Worm (Caenorhabditis elegans) whole organism, L1 larva: Measurements from ENCODE around the gene pde-12.

Source experiments
- C16A3.4 ChIP-seq: fragments of 150-350 bp; optimal IDR thresholded peaks from 2 replicates; lab custom pipeline; 2014; ENCODE audit warnings: missing biosample characterization, missing genetic modification characterization
- F16B12.6 ChIP-seq: fragments of 150-350 bp; optimal IDR thresholded peaks from 2 replicates; lab custom pipeline; 2014; ENCODE audit warnings: missing biosample characterization, missing genetic modification characterization
- Y116A8C.19 ChIP-seq: sonication (generic microtip); optimal IDR thresholded peaks from 2 replicates; lab custom pipeline; 2016; ENCODE audit warnings: missing compliant biosample characterization, missing genetic modification characterization, borderline replicate concordance
- aha-1 ChIP-seq: fragments of 150-350 bp; optimal IDR thresholded peaks from 2 replicates; lab custom pipeline; 2014; ENCODE audit warnings: missing biosample characterization, missing genetic modification characterization
- blmp-1 ChIP-seq: fragments of 150-350 bp; optimal IDR thresholded peaks from 2 replicates; lab custom pipeline; 2014; ENCODE audit warnings: missing biosample characterization, missing genetic modification characterization
- ceh-63 ChIP-seq: fragments of 200-800 bp; sonication (Bioruptor generic); optimal IDR thresholded peaks from 2 replicates; lab custom pipeline; 2018; ENCODE audit warnings: mild to moderate bottlenecking, missing genetic modification characterization, missing compliant biosample characterization
- ceh-82 ChIP-seq, 3 experiments: fragments of 150-350 bp in 1 of 3; sonication (generic microtip) in 2 of 3; optimal IDR thresholded peaks; 2 replicates each; lab custom pipeline; 2014 to 2017; ENCODE audit warnings: missing biosample characterization in 3 of 3, missing genetic modification characterization in 3 of 3
- ceh-90 ChIP-seq: sonication (generic microtip); optimal IDR thresholded peaks from 2 replicates; lab custom pipeline; 2016; ENCODE audit warnings: missing genetic modification characterization, missing compliant biosample characterization
- dpl-1 ChIP-seq, 3 experiments: fragments of 150-350 bp in 2 of 3; sonication (generic microtip) in 1 of 3; optimal IDR thresholded peaks; 2 replicates each; lab custom pipeline; 2014 to 2017; ENCODE audit warnings: missing biosample characterization in 3 of 3, missing genetic modification characterization in 3 of 3, missing genetic modification reagents in 3 of 3
- dsc-1 ChIP-seq: sonication (generic microtip); optimal IDR thresholded peaks from 2 replicates; lab custom pipeline; 2016; ENCODE audit warnings: mild to moderate bottlenecking, missing genetic modification characterization, missing compliant biosample characterization
- efl-1 ChIP-seq, 4 experiments: fragments of 150-350 bp; optimal IDR thresholded peaks in 3 of 4; peaks in 1 of 4; 1 replicate in 1 of 4; 2 replicates in 3 of 4; lab custom pipeline; 2014; ENCODE audit warnings: missing biosample characterization in 2 of 4, missing genetic modification characterization in 2 of 4, missing genetic modification reagents in 2 of 4
- efl-3 ChIP-seq: fragments of 200-800 bp; sonication (Bioruptor generic); optimal IDR thresholded peaks from 2 replicates; lab custom pipeline; 2018; ENCODE audit warnings: mild to moderate bottlenecking, missing genetic modification characterization, missing compliant biosample characterization
- egl-13 ChIP-seq: sonication (generic microtip); optimal IDR thresholded peaks from 2 replicates; lab custom pipeline; 2016; ENCODE audit warnings: missing genotype, missing genetic modification reagents, missing genetic modification characterization, missing compliant biosample characterization
- elt-2 ChIP-seq: sonication (generic microtip); optimal IDR thresholded peaks from 2 replicates; lab custom pipeline; 2016; ENCODE audit warnings: missing genetic modification characterization, mild to moderate bottlenecking, inconsistent platforms, missing compliant biosample characterization, missing genetic modification reagents
- elt-3 ChIP-seq, 6 experiments: fragments of 150-350 bp in 1 of 6; sonication (generic microtip); optimal IDR thresholded peaks; 2 replicates each; lab custom pipeline; 2017 to 2018; ENCODE audit warnings: missing biosample characterization in 6 of 6, missing genetic modification characterization in 6 of 6, inconsistent platforms in 1 of 6
- ets-5 ChIP-seq: fragments of 200-800 bp; sonication (Bioruptor generic); IDR thresholded peaks from 2 replicates; pipeline ENCODE4 v1.3.6; 2022; ENCODE audit warnings: missing genetic modification characterization, missing compliant biosample characterization
- fkh-4 ChIP-seq: sonication (generic microtip); optimal IDR thresholded peaks from 2 replicates; lab custom pipeline; 2016; ENCODE audit warnings: missing compliant biosample characterization, missing genetic modification characterization, borderline replicate concordance
- fkh-8 ChIP-seq: sonication (generic microtip); optimal IDR thresholded peaks from 2 replicates; lab custom pipeline; 2016; ENCODE audit warnings: mild to moderate bottlenecking, missing genetic modification characterization, missing compliant biosample characterization
- fos-1 ChIP-seq: fragments of 150-350 bp; optimal IDR thresholded peaks from 2 replicates; lab custom pipeline; 2014; ENCODE audit warnings: missing biosample characterization, missing genetic modification characterization
- hlh-17 ChIP-seq: fragments of 200-800 bp; sonication (Bioruptor generic); optimal IDR thresholded peaks from 2 replicates; lab custom pipeline; 2018; ENCODE audit warnings: missing genetic modification characterization, mild to moderate bottlenecking, missing compliant biosample characterization, moderate library complexity, borderline replicate concordance
- irx-1 ChIP-seq: sonication (generic microtip); optimal IDR thresholded peaks from 2 replicates; lab custom pipeline; 2016; ENCODE audit warnings: missing genetic modification characterization, missing compliant biosample characterization
- jun-1 ChIP-seq: fragments of 150-350 bp; optimal IDR thresholded peaks from 2 replicates; lab custom pipeline; 2014; ENCODE audit warnings: missing biosample characterization, missing genetic modification reagents, missing genetic modification characterization
- lin-13 ChIP-seq: fragments of 150-350 bp; optimal IDR thresholded peaks from 2 replicates; lab custom pipeline; 2014; ENCODE audit warnings: missing biosample characterization, missing genetic modification reagents, missing genetic modification characterization
- lin-15B ChIP-seq: fragments of 150-350 bp; sonication (generic microtip); optimal IDR thresholded peaks from 3 replicates; lab custom pipeline; 2014; ENCODE audit warnings: missing biosample characterization, missing genetic modification characterization
- lin-39 ChIP-seq: fragments of 150-350 bp; optimal IDR thresholded peaks from 2 replicates; lab custom pipeline; 2014; ENCODE audit warnings: missing biosample characterization, missing genetic modification reagents, missing genetic modification characterization
- lsy-2 ChIP-seq, 2 experiments: fragments of 150-350 bp; optimal IDR thresholded peaks; 2 replicates each; lab custom pipeline; 2014; ENCODE audit warnings: missing biosample characterization in 2 of 2, missing genetic modification characterization in 2 of 2
- mab-9 ChIP-seq: fragments of 200-800 bp; sonication (Bioruptor generic); IDR thresholded peaks from 2 replicates; pipeline ENCODE4 v1.3.6; 2022; ENCODE audit warnings: missing genetic modification reagents, missing genetic modification characterization, missing compliant biosample characterization
- mdl-1 ChIP-seq, 2 experiments: fragments of 150-350 bp; optimal IDR thresholded peaks; 2 replicates each; lab custom pipeline; 2014 to 2017; ENCODE audit warnings: missing biosample characterization in 2 of 2, missing genetic modification characterization in 2 of 2, inconsistent platforms in 1 of 2
- mef-2 ChIP-seq: fragments of 150-350 bp; optimal IDR thresholded peaks from 2 replicates; lab custom pipeline; 2014; ENCODE audit warnings: missing biosample characterization, missing genetic modification characterization
- mep-1 ChIP-seq: fragments of 150-350 bp; optimal IDR thresholded peaks from 2 replicates; lab custom pipeline; 2014; ENCODE audit warnings: missing biosample characterization, missing genetic modification characterization
- nhr-19 ChIP-seq: fragments of 200-800 bp; sonication (Bioruptor generic); conservative IDR thresholded peaks from 2 replicates; pipeline ENCODE4 v1.3.6; 2022; ENCODE audit warnings: missing genetic modification characterization, missing compliant biosample characterization
- nhr-71 ChIP-seq: sonication (generic microtip); optimal IDR thresholded peaks from 2 replicates; lab custom pipeline; 2016; ENCODE audit warnings: mild to moderate bottlenecking, missing genetic modification characterization, moderate library complexity, missing compliant biosample characterization
- nhr-77 ChIP-seq: fragments of 150-350 bp; optimal IDR thresholded peaks from 2 replicates; lab custom pipeline; 2014; ENCODE audit warnings: missing biosample characterization, missing genetic modification characterization
- nhr-85 ChIP-seq: sonication (generic microtip); peaks from one replicate; lab custom pipeline; 2016; ENCODE audit warnings: missing genetic modification characterization, inconsistent platforms, missing compliant biosample characterization
- pax-3 ChIP-seq: fragments of 200-800 bp; sonication (Bioruptor generic); optimal IDR thresholded peaks from 2 replicates; lab custom pipeline; 2018; ENCODE audit warnings: mild to moderate bottlenecking, missing genetic modification characterization, moderate library complexity, missing compliant biosample characterization
- rnt-1 ChIP-seq: sonication (generic microtip); optimal IDR thresholded peaks from 2 replicates; lab custom pipeline; 2016; ENCODE audit warnings: mild to moderate bottlenecking, missing genetic modification characterization, moderate library complexity, missing compliant biosample characterization
- snpc-4 ChIP-seq: fragments of 150-350 bp; optimal IDR thresholded peaks from 2 replicates; lab custom pipeline; 2014; ENCODE audit warnings: missing biosample characterization, missing genetic modification characterization
- snu-23 ChIP-seq: sonication (generic microtip); optimal IDR thresholded peaks from 2 replicates; lab custom pipeline; 2016; ENCODE audit warnings: missing genetic modification characterization, missing compliant biosample characterization
- sox-4 ChIP-seq: sonication (generic microtip); optimal IDR thresholded peaks from 2 replicates; lab custom pipeline; 2016; ENCODE audit warnings: missing genetic modification characterization, missing compliant biosample characterization
- sptf-1 ChIP-seq: fragments of 150-350 bp; optimal IDR thresholded peaks from 2 replicates; lab custom pipeline; 2014; ENCODE audit warnings: missing biosample characterization, missing genetic modification characterization
- swsn-7 ChIP-seq: sonication (generic microtip); optimal IDR thresholded peaks from 2 replicates; lab custom pipeline; 2016; ENCODE audit warnings: missing genetic modification characterization, missing compliant biosample characterization
- tbx-2 ChIP-seq: sonication (generic microtip); optimal IDR thresholded peaks from 2 replicates; lab custom pipeline; 2016; ENCODE audit warnings: missing genetic modification characterization, missing compliant biosample characterization
- tlp-1 ChIP-seq: fragments of 150-350 bp; optimal IDR thresholded peaks from 2 replicates; lab custom pipeline; 2014; ENCODE audit warnings: missing biosample characterization, missing genetic modification characterization
- unc-30 ChIP-seq: sonication (generic microtip); optimal IDR thresholded peaks from 2 replicates; lab custom pipeline; 2017; ENCODE audit warnings: missing biosample characterization, missing genetic modification characterization
- unc-86 ChIP-seq: sonication (generic microtip); optimal IDR thresholded peaks from 2 replicates; lab custom pipeline; 2016; ENCODE audit warnings: missing genetic modification characterization, missing compliant biosample characterization
- unc-98 ChIP-seq: fragments of 200-800 bp; sonication (Bioruptor generic); IDR thresholded peaks from 2 replicates; pipeline ENCODE4 v1.3.6; 2022; ENCODE audit warnings: missing genetic modification characterization, missing compliant biosample characterization
- vab-15 ChIP-seq: sonication (generic microtip); optimal IDR thresholded peaks from 2 replicates; lab custom pipeline; 2017; ENCODE audit warnings: missing genotype, mild to moderate bottlenecking, missing genetic modification characterization, missing compliant biosample characterization
- ztf-4 ChIP-seq: fragments of 150-350 bp; optimal IDR thresholded peaks from 2 replicates; lab custom pipeline; 2014; ENCODE audit warnings: missing biosample characterization, missing genetic modification characterization

pde-12 gene

ce11 chrIII:10819778-10820177, 25.0 kb downstream of the pde-12 start (continued):
- no peak for TF ChIP-seq F16B12.6 (tag; lab: Kevin White, UChicago)
- TF ChIP-seq ztf-4 (tag; lab: Kevin White, UChicago) = peak; percentile 63
- TF ChIP-seq dpl-1 (GFP tag; optimal IDR thresholded peaks at IDR 0.05; lab: Kevin White, UChicago) = no peak
- no peak for TF ChIP-seq mep-1 (tag; lab: Kevin White, UChicago)
- no peak for TF ChIP-seq unc-30 (tag; lab: Kevin White, UChicago)
- TF ChIP-seq swsn-7 (tag; lab: Kevin White, UChicago) = peak; percentile 48
- no peak for TF ChIP-seq sox-4 (tag; lab: Kevin White, UChicago)
- no peak for TF ChIP-seq fos-1 (tag; lab: Kevin White, UChicago)

DNA sequence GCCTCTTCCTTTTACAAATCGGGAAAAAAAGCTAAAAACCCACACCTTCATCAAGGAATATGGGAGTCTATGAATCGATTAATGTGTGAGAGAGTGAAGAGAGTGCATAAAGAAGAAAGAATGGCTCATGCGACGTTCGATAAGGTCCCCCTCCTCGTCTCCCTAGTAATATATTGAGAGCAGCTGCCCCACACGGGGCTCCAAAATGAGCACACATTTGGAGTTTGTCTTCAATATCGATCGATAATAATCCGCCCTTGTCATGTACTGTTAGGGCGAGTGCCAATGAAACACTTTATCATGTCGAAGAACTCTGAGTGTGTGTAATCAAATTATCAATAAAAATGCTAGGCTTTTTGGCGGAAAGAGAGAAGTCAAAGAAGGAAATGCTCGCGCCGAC, 25.6 kb downstream of the pde-12 start:
- no peak for TF ChIP-seq nhr-19 (GFP tag; lab: Robert Waterston, UW)
- TF ChIP-seq mef-2 (tag; lab: Kevin White, UChicago) = no peak
- no peak for TF ChIP-seq efl-1 (optimal IDR thresholded peaks at IDR 0.05; lab: Kevin White, UChicago)
- TF ChIP-seq efl-1 (GFP tag; optimal IDR thresholded peaks at IDR 0.05 in 1 of 2; lab: Kevin White, UChicago) = peak in 1 of 2 experiments; percentile 80
- TF ChIP-seq pax-3 = peak; percentile 11
- peak; percentile 34 for TF ChIP-seq elt-2 (tag; lab: Kevin White, UChicago)
- TF ChIP-seq, all 84 proteins: peak for 3

- peak; percentile 93 for TF ChIP-seq blmp-1
- TF ChIP-seq vab-15 (tag; lab: Kevin White, UChicago) = no peak
- no peak for TF ChIP-seq snpc-4 (tag; lab: Kevin White, UChicago)
- TF ChIP-seq C16A3.4 (tag; lab: Kevin White, UChicago) = peak; percentile 75
- TF ChIP-seq sptf-1 = no peak
- peak; percentile 68 for TF ChIP-seq swsn-7 (tag; lab: Kevin White, UChicago)
- TF ChIP-seq ceh-90 (tag; lab: Kevin White, UChicago) = no peak
- TF ChIP-seq rnt-1 (tag; lab: Kevin White, UChicago) = peak; percentile 35
- peak; percentile 77 for TF ChIP-seq nhr-71 (tag; lab: Kevin White, UChicago)
- TF ChIP-seq egl-13 (tag; lab: Kevin White, UChicago) = peak; percentile 23
- peak in 1 of 2 experiments; percentile 48 for TF ChIP-seq mdl-1 (tag; optimal IDR thresholded peaks at IDR 0.05; lab: Kevin White, UChicago)
- TF ChIP-seq nhr-85 (tag; lab: Kevin White, UChicago) = peak; percentile 62
- no peak for TF ChIP-seq sox-4 (tag; lab: Kevin White, UChicago)
- no peak for TF ChIP-seq irx-1 (tag; lab: Kevin White, UChicago)
- TF ChIP-seq fkh-4 (tag; lab: Kevin White, UChicago) = no peak
- TF ChIP-seq fkh-8 = peak; percentile 65
- TF ChIP-seq efl-3 (GFP tag; lab: Kevin White, UChicago) = no peak
- TF ChIP-seq tlp-1 (tag; lab: Kevin White, UChicago) = no peak
- peak; percentile 91 for TF ChIP-seq F16B12.6 (tag; lab: Kevin White, UChicago)
- peak; percentile 25; the same call in 1 of the 2 replicates for TF ChIP-seq nhr-19 (GFP tag; lab: Robert Waterston, UW)
- TF ChIP-seq nhr-77 (tag; lab: Kevin White, UChicago) = peak; percentile 26
- peak; percentile 61 for TF ChIP-seq snu-23 (GFP tag; lab: Kevin White, UChicago)
- TF ChIP-seq ceh-82 (tag; optimal IDR thresholded peaks at IDR 0.05; lab: Kevin White, UChicago) = peak in 1 of 3 experiments; percentile 67
- TF ChIP-seq aha-1 (tag; lab: Kevin White, UChicago) = no peak
- no peak for TF ChIP-seq Y116A8C.19 (tag; lab: Kevin White, UChicago)
- no peak for TF ChIP-seq unc-98 (GFP tag; lab: Robert Waterston, UW)
- TF ChIP-seq lin-15B (tag; lab: Kevin White, UChicago) = peak; percentile 44
- peak; percentile 47 for TF ChIP-seq unc-86 (tag; lab: Kevin White, UChicago)
- TF ChIP-seq jun-1 (tag; lab: Kevin White, UChicago) = peak; percentile 38
- no peak for TF ChIP-seq dsc-1 (tag; lab: Kevin White, UChicago)
- peak; percentile 44 for TF ChIP-seq tbx-2 (tag; lab: Kevin White, UChicago)
- no peak for TF ChIP-seq ceh-63 (GFP tag; lab: Kevin White, UChicago)
- TF ChIP-seq mab-9 (GFP tag; lab: Robert Waterston, UW) = 0 out of 2 replicates have a peak, but pooled peaks have one; percentile 44
- TF ChIP-seq lin-13 (GFP tag; lab: Kevin White, UChicago) = no peak
- TF ChIP-seq ets-5 (GFP tag; lab: Robert Waterston, UW) = no peak
- TF ChIP-seq elt-2 (tag; lab: Kevin White, UChicago) = peak; percentile 35
- TF ChIP-seq hlh-17 (GFP tag; lab: Kevin White, UChicago) = no peak
- TF ChIP-seq lsy-2 (tag; optimal IDR thresholded peaks at IDR 0.05; lab: Kevin White, UChicago) = peak; percentile 39 to 72
- peak; percentile 32 for TF ChIP-seq pax-3
- no peak for TF ChIP-seq lin-39 (tag; lab: Kevin White, UChicago)
- peak in 1 of 6 experiments; percentile 25 for TF ChIP-seq elt-3 (tag; optimal IDR thresholded peaks at IDR 0.05; lab: Kevin White, UChicago)
Observed at ce11 chrIII:10818364-10818763, 26.5 kb downstream of the pde-12 start.
